Worm (Caenorhabditis elegans): ENCODE results near the gene Y22D7AR.2.

DNA sequence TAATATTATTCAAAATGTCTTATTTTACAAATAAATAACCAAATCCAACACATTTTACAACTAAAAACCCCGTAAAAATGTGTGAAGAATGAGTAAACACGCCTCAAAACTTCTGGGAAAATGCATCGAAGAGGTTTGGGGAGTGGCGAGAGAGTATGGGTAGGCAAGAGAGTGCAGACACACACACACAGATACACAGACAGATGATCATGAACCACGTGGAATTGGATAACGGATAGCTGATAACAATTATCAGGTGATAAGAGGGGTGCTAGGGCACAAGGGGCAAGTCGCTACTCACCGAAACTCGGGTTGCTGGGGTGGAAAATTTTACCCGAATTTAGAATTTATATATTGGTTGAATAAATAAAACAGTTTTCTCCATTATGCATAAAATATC, 23.5 kb upstream of the Y22D7AR.2 start:
- TF ChIP-seq flt-1 (GFP tag; IDR thresholded peaks at IDR 0.05) (no peak), T22C8.4 (GFP tag; IDR thresholded peaks at IDR 0.05) (no peak), ref-1 (GFP tag; conservative IDR thresholded peaks at IDR 0.05) (no peak), ztf-23 (GFP tag; IDR thresholded peaks at IDR 0.05) (no peak), cog-1 (tag; optimal IDR thresholded peaks at IDR 0.05) (no peak), tab-1 (GFP tag; IDR thresholded peaks at IDR 0.05) (no peak)

Measured in whole organism, midembryonic.